Worm (Caenorhabditis elegans) whole organism, L4 larva: ENCODE results near the gene rpl-39.

Experiments used
- ceh-82 ChIP-seq: sonication (generic microtip); optimal IDR thresholded peaks from 2 replicates; lab custom pipeline; 2017; ENCODE audit warnings: missing biosample characterization, missing genetic modification characterization
- mep-1 ChIP-seq: fragments of 150-350 bp; sonication (generic microtip); optimal IDR thresholded peaks from 3 replicates; lab custom pipeline; 2014; ENCODE audit warnings: missing biosample characterization, missing genetic modification characterization
- nhr-28 ChIP-seq: fragments of 150-350 bp; optimal IDR thresholded peaks from 2 replicates; lab custom pipeline; 2014; ENCODE audit warnings: missing biosample characterization, missing genetic modification characterization
- tag-97 ChIP-seq: fragments of 200-800 bp; sonication (Bioruptor generic); IDR thresholded peaks from 2 replicates; pipeline ENCODE4 v1.3.6; 2022; ENCODE audit warnings: missing genetic modification characterization, missing compliant biosample characterization

DNA sequence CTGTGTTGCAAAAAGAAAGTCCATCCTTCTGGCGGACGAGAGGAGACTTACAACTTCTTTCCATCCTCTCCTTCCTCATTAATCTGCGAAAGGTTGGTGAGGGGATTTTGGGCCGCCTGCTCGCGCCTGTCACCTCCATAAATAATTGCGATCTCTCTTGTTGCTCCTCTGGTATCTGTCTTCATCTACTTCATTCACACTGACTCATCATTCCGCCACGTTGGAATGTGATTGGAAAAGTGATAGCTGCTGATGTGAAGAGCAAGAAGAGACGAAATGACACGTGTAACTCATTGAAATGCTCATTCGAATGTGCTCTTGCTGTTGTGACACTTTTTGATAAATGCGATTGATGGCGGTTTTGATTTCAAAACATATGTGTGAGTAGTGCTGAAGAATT is 46.8 kb upstream of the rpl-39 start:
- TF ChIP-seq mep-1 (tag; lab: Kevin White, UChicago) (no peak), tag-97 (GFP tag; lab: Robert Waterston, UW) (no peak), ceh-82 (tag; lab: Kevin White, UChicago) (no peak), nhr-28 (tag; lab: Kevin White, UChicago) (no peak)
